Fruit fly (Drosophila melanogaster): ENCODE measurements around the gene CG4593.

The CG4593 gene

dm6 chrX:7013320-7014214 is at the start of gene CG4593, which contains the start of gene CG3032 (continued):
- peak; percentile 38 for TF ChIP-seq fkh (GFP tag; optimal IDR thresholded peaks at IDR 0.05)
- peak; percentile 85 for TF ChIP-seq Ets96B (tag; optimal IDR thresholded peaks at IDR 0.05)
- peak; percentile 94 for TF ChIP-seq CG32006 (GFP tag; optimal IDR thresholded peaks at IDR 0.05)
- peak; percentile 81 for TF ChIP-seq CG11762 (GFP tag; optimal IDR thresholded peaks at IDR 0.05; ENCODE audit: insufficient read depth)
- peak; percentile 91 for TF ChIP-seq lz (GFP tag; optimal IDR thresholded peaks at IDR 0.05)
- TF ChIP-seq CG6792 (GFP tag; optimal IDR thresholded peaks at IDR 0.05): peak; percentile 88
- TF ChIP-seq Gug (GFP tag; IDR thresholded peaks at IDR 0.05): peak; percentile 94
- peak; percentile 93 for TF ChIP-seq Hr39 (GFP tag; optimal IDR thresholded peaks at IDR 0.05)
- TF ChIP-seq CG6163 (GFP tag; IDR thresholded peaks at IDR 0.05): peak; percentile 96
- TF ChIP-seq Eip93F (GFP tag; optimal IDR thresholded peaks at IDR 0.05): no peak

dm6 chrX:6968564-6968963 is 45.1 kb upstream of the CG4593 start, which contains the start of gene Setd3:
Gene Setd3, minus strand, starts transcription at chrX:6968750.
- TF ChIP-seq achi (GFP tag; optimal IDR thresholded peaks at IDR 0.05) (no peak), OdsH (GFP tag; optimal IDR thresholded peaks at IDR 0.05) (no peak), eg (GFP tag; IDR thresholded peaks at IDR 0.05) (0 out of 3 replicates have a peak, but pooled peaks have one; percentile 6), CG6854 (GFP tag; optimal IDR thresholded peaks at IDR 0.05) (no peak), Eip78C (GFP tag) (peak; percentile 1), CG15336 (GFP tag; IDR thresholded peaks at IDR 0.05) (peak; percentile 8; the same call in 1 of the 2 replicates), CG16779 (tag; optimal IDR thresholded peaks at IDR 0.05) (no peak), Hr4 (GFP tag; optimal IDR thresholded peaks at IDR 0.05) (no peak), CG8119 (GFP tag; IDR thresholded peaks at IDR 0.05) (no peak), CG3919 (GFP tag; optimal IDR thresholded peaks at IDR 0.05) (no peak)

- TF ChIP-seq CG16779 (tag; optimal IDR thresholded peaks at IDR 0.05) (peak; percentile 98), ss (GFP tag; optimal IDR thresholded peaks at IDR 0.05) (peak; percentile 98), Hr4 (GFP tag; optimal IDR thresholded peaks at IDR 0.05) (peak; percentile 97), CG6276 (GFP tag; optimal IDR thresholded peaks at IDR 0.05) (peak; percentile 100), salr (GFP tag; optimal IDR thresholded peaks at IDR 0.05) (peak; percentile 94 to 97), CG11762 (GFP tag; optimal IDR thresholded peaks at IDR 0.05; ENCODE audit: insufficient read depth) (peak; percentile 98), vri (GFP tag; optimal IDR thresholded peaks at IDR 0.05) (peak; percentile 98), CG34406 (GFP tag; optimal IDR thresholded peaks at IDR 0.05) (peak; percentile 97), CG6854 (GFP tag; optimal IDR thresholded peaks at IDR 0.05) (peak; percentile 98), CG8119 (GFP tag; IDR thresholded peaks at IDR 0.05) (peak; percentile 99), Gug (GFP tag; IDR thresholded peaks at IDR 0.05) (peak; percentile 97), CG1621 (tag; optimal IDR thresholded peaks at IDR 0.05) (peak; percentile 99), svp (GFP tag) (peak; percentile 100), Sox15 (GFP tag; optimal IDR thresholded peaks at IDR 0.05) (peak; percentile 91), CG6808 (GFP tag; optimal IDR thresholded peaks at IDR 0.05) (peak; percentile 98), Met (GFP tag; optimal IDR thresholded peaks at IDR 0.05) (peak; percentile 99), CG6792 (GFP tag; optimal IDR thresholded peaks at IDR 0.05) (peak; percentile 97), CG32006 (GFP tag; optimal IDR thresholded peaks at IDR 0.05) (peak; percentile 97), fkh (GFP tag; optimal IDR thresholded peaks at IDR 0.05) (peak; percentile 82), Smox (GFP tag; optimal IDR thresholded peaks at IDR 0.05) (peak; percentile 97), fd59A (GFP tag; optimal IDR thresholded peaks at IDR 0.05) (peak; percentile 95), Eip75B (GFP tag; optimal IDR thresholded peaks at IDR 0.05) (peak; percentile 97), Ets21C (GFP tag; optimal IDR thresholded peaks at IDR 0.05) (peak; percentile 94), CG7368 (GFP tag; optimal IDR thresholded peaks at IDR 0.05) (peak; percentile 99), Lpt (GFP tag; optimal IDR thresholded peaks at IDR 0.05) (peak; percentile 98), CG8319 (GFP tag; optimal IDR thresholded peaks at IDR 0.05) (peak; percentile 97), Hr38 (GFP tag; optimal IDR thresholded peaks at IDR 0.05) (peak; percentile 77), Blimp-1 (GFP tag; optimal IDR thresholded peaks at IDR 0.05) (peak; percentile 85), cyc (GFP tag; optimal IDR thresholded peaks at IDR 0.05) (peak; percentile 95), CG10669 (GFP tag; optimal IDR thresholded peaks at IDR 0.05) (peak; percentile 99), dac (GFP tag; optimal IDR thresholded peaks at IDR 0.05) (peak; percentile 95), CG15336 (GFP tag; IDR thresholded peaks at IDR 0.05) (peak; percentile 100), Eip93F (GFP tag; optimal IDR thresholded peaks at IDR 0.05) (peak; percentile 96), achi (GFP tag; optimal IDR thresholded peaks at IDR 0.05) (peak; percentile 97)
Observed at dm6 chrX:6969364-6970137, 44.1 kb upstream of the CG4593 start, which contains the start of gene CG4586. Gene CG4586, plus strand, starts transcription at chrX:6969918.

Measured in whole organism, prepupa.